Fruit fly (Drosophila melanogaster) whole organism, prepupa: ENCODE data around the gene CG10481.

Experiments used
- Blimp-1 ChIP-seq: fragments of 200-800 bp; sonication (Bioruptor generic); optimal IDR thresholded peaks from 3 replicates; lab custom pipeline; 2017; ENCODE audit warnings: missing biosample characterization, missing genetic modification characterization, mild to moderate bottlenecking, moderate library complexity, missing genetic modification reagents
- CG10631 ChIP-seq: fragments of 200-800 bp; sonication (Bioruptor generic); optimal IDR thresholded peaks from 2 replicates; lab custom pipeline; 2016; ENCODE audit warnings: missing biosample characterization, missing genetic modification characterization
- CG10669 ChIP-seq: fragments of 200-800 bp; sonication (Bioruptor generic); optimal IDR thresholded peaks from 3 replicates; lab custom pipeline; 2018; ENCODE audit warnings: missing biosample characterization, mild to moderate bottlenecking, missing genetic modification characterization, moderate library complexity
- CG11294 ChIP-seq: fragments of 200-800 bp; sonication (Bioruptor generic); IDR thresholded peaks from 2 replicates; pipeline ENCODE4 v1.3.6; 2022; ENCODE audit warnings: missing biosample characterization, missing genetic modification characterization
- CG11902 ChIP-seq: fragments of 200-800 bp; sonication (Bioruptor generic); optimal IDR thresholded peaks from 3 replicates; lab custom pipeline; 2016; ENCODE audit warnings: missing biosample characterization, missing genetic modification characterization
- CG15336 ChIP-seq: fragments of 200-800 bp; sonication (Bioruptor generic); IDR thresholded peaks from 2 replicates; pipeline ENCODE4 v1.3.6; 2022; ENCODE audit warnings: missing biosample characterization, missing genetic modification characterization
- CG31627 ChIP-seq: fragments of 200-800 bp; sonication (Bioruptor generic); optimal IDR thresholded peaks from 3 replicates; lab custom pipeline; 2016; ENCODE audit warnings: missing biosample characterization, missing genetic modification characterization
- CG3919 ChIP-seq: fragments of 200-800 bp; sonication (Bioruptor generic); optimal IDR thresholded peaks from 3 replicates; lab custom pipeline; 2016; ENCODE audit warnings: missing biosample characterization, missing genetic modification characterization
- CG4318 ChIP-seq: fragments of 200-800 bp; sonication (Bioruptor generic); optimal IDR thresholded peaks from 3 replicates; lab custom pipeline; 2017; ENCODE audit warnings: missing biosample characterization, mild to moderate bottlenecking, missing genetic modification characterization
- CG6163 ChIP-seq: fragments of 200-800 bp; sonication (Bioruptor generic); IDR thresholded peaks from 3 replicates; pipeline ENCODE4 v1.3.6; 2022; ENCODE audit warnings: missing biosample characterization, missing genetic modification characterization
- CG6276 ChIP-seq: fragments of 200-800 bp; sonication (Bioruptor generic); optimal IDR thresholded peaks from 2 replicates; lab custom pipeline; 2017; ENCODE audit warnings: missing biosample characterization, mild to moderate bottlenecking, missing genetic modification characterization
- CG6792 ChIP-seq: fragments of 200-800 bp; sonication (Bioruptor generic); optimal IDR thresholded peaks from 3 replicates; lab custom pipeline; 2016; ENCODE audit warnings: missing biosample characterization, missing genetic modification characterization
- CG6808 ChIP-seq: fragments of 200-800 bp; sonication (Bioruptor generic); optimal IDR thresholded peaks from 3 replicates; lab custom pipeline; 2017; ENCODE audit warnings: missing biosample characterization, missing genetic modification characterization, mild to moderate bottlenecking, moderate library complexity, missing genetic modification reagents
- CG6854 ChIP-seq: fragments of 200-800 bp; sonication (Bioruptor generic); optimal IDR thresholded peaks from 2 replicates; lab custom pipeline; 2017; ENCODE audit warnings: missing biosample characterization, mild to moderate bottlenecking, missing genetic modification characterization
- CG7368 ChIP-seq: fragments of 200-800 bp; sonication (Bioruptor generic); optimal IDR thresholded peaks from 3 replicates; lab custom pipeline; 2016; ENCODE audit warnings: missing biosample characterization, missing genetic modification characterization
- CG8119 ChIP-seq: fragments of 200-800 bp; sonication (Bioruptor generic); IDR thresholded peaks from 3 replicates; pipeline ENCODE4 v1.3.6; 2022; ENCODE audit warnings: missing biosample characterization, missing genetic modification characterization
- CG8319 ChIP-seq: fragments of 200-800 bp; sonication (Bioruptor generic); optimal IDR thresholded peaks from 3 replicates; lab custom pipeline; 2016; ENCODE audit warnings: missing biosample characterization, missing genetic modification characterization
- Eip75B ChIP-seq: fragments of 200-800 bp; sonication (Bioruptor generic); optimal IDR thresholded peaks from 3 replicates; lab custom pipeline; 2016; ENCODE audit warnings: missing biosample characterization, missing genetic modification characterization
- Eip78C ChIP-seq: fragments of 200-800 bp; sonication (Bioruptor generic); peaks from one replicate; lab custom pipeline; 2016; ENCODE audit warnings: missing biosample characterization, missing genetic modification characterization
- Eip93F ChIP-seq: fragments of 200-800 bp; sonication (Bioruptor generic); optimal IDR thresholded peaks from 2 replicates; lab custom pipeline; 2016; ENCODE audit warnings: missing biosample characterization, mild to moderate bottlenecking, missing genetic modification characterization
- Gug ChIP-seq: fragments of 200-800 bp; sonication (Bioruptor generic); IDR thresholded peaks from 2 replicates; pipeline ENCODE4 v1.3.6; 2022; ENCODE audit warnings: missing biosample characterization, missing genetic modification characterization
- Hr39 ChIP-seq: fragments of 200-800 bp; sonication (Bioruptor generic); optimal IDR thresholded peaks from 2 replicates; lab custom pipeline; 2016; ENCODE audit warnings: missing biosample characterization, missing genetic modification characterization
- Hr4 ChIP-seq: fragments of 200-800 bp; sonication (Bioruptor generic); optimal IDR thresholded peaks from 3 replicates; lab custom pipeline; 2016; ENCODE audit warnings: missing biosample characterization, missing genetic modification characterization
- OdsH ChIP-seq: fragments of 200-800 bp; sonication (Bioruptor generic); optimal IDR thresholded peaks from 3 replicates; lab custom pipeline; 2016; ENCODE audit warnings: missing biosample characterization, missing genetic modification characterization
- Smox ChIP-seq: fragments of 200-800 bp; sonication (Bioruptor generic); optimal IDR thresholded peaks from 3 replicates; lab custom pipeline; 2016; ENCODE audit warnings: missing biosample characterization, missing genetic modification characterization
- achi ChIP-seq: fragments of 200-800 bp; sonication (Bioruptor generic); optimal IDR thresholded peaks from 3 replicates; lab custom pipeline; 2016; ENCODE audit warnings: missing biosample characterization, missing genetic modification characterization
- cyc ChIP-seq: fragments of 200-800 bp; sonication (Bioruptor generic); optimal IDR thresholded peaks from 3 replicates; lab custom pipeline; 2016; ENCODE audit warnings: missing biosample characterization, missing genetic modification characterization
- dac ChIP-seq: fragments of 200-800 bp; sonication (Bioruptor generic); optimal IDR thresholded peaks from 2 replicates; lab custom pipeline; 2017; ENCODE audit warnings: missing biosample characterization, mild to moderate bottlenecking, missing genetic modification characterization
- eg ChIP-seq: fragments of 200-800 bp; sonication (Bioruptor generic); IDR thresholded peaks from 3 replicates; pipeline ENCODE4 v1.3.6; 2022; ENCODE audit warnings: missing biosample characterization, missing genetic modification characterization
- fd85E ChIP-seq: fragments of 200-800 bp; sonication (Bioruptor generic); optimal IDR thresholded peaks from 3 replicates; lab custom pipeline; 2016; ENCODE audit warnings: missing biosample characterization, missing genetic modification characterization
- pdm3 ChIP-seq: fragments of 200-800 bp; sonication (Bioruptor generic); optimal IDR thresholded peaks from 3 replicates; lab custom pipeline; 2016; ENCODE audit warnings: missing biosample characterization, missing genetic modification characterization
- salr ChIP-seq, 2 experiments: fragments of 200-800 bp; sonication (Bioruptor generic); optimal IDR thresholded peaks; 3 replicates each; lab custom pipeline; 2016 to 2018; ENCODE audit warnings: missing biosample characterization in 2 of 2, missing genetic modification characterization in 2 of 2, mild to moderate bottlenecking in 1 of 2
- spab ChIP-seq: fragments of 200-800 bp; sonication (Bioruptor generic); optimal IDR thresholded peaks from 2 replicates; lab custom pipeline; 2017; ENCODE audit warnings: missing biosample characterization, mild to moderate bottlenecking, missing genetic modification characterization, missing genetic modification reagents
- svp ChIP-seq: fragments of 200-800 bp; sonication (Bioruptor generic); peaks from one replicate; lab custom pipeline; 2016; ENCODE audit warnings: missing biosample characterization, missing genetic modification characterization
- vri ChIP-seq: fragments of 200-800 bp; sonication (Bioruptor generic); optimal IDR thresholded peaks from 3 replicates; lab custom pipeline; 2016; ENCODE audit warnings: missing biosample characterization, mild to moderate bottlenecking, missing genetic modification characterization

Gene CG10481

DNA sequence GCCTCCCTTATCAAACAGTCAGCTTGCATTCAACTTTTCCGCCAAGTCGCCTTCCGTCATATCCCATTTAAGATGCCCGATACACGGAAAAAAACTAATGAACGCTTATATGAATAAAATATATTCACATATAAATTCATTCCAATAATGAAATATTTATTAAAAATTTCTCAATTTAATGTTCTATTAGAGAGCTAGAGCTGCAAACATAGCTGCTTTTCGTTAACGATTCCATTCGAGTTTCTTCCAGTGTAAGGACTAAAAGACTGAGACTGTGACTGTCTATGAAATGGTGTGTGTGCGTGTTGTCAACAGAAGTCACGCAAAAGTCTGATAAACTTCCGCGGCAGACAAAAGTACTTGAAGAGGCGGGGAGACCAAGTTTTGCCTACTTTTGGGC is 37.8 kb upstream of the CG10481 start (continued):
- no peak for TF ChIP-seq achi
- TF ChIP-seq CG11294 (GFP tag; lab: Robert Waterston, UW), result no peak
- peak; percentile 5 for TF ChIP-seq spab (GFP tag; lab: Kevin White, UChicago)
- peak; percentile 21 for TF ChIP-seq pdm3 (GFP tag; lab: Kevin White, UChicago)
- no peak for TF ChIP-seq CG6808
- no peak for TF ChIP-seq eg
- no peak for TF ChIP-seq vri (GFP tag; lab: Kevin White, UChicago)
- TF ChIP-seq CG10631, result peak; percentile 11
- no peak for TF ChIP-seq CG6854 (GFP tag; lab: Kevin White, UChicago)
- TF ChIP-seq CG3919, result peak; percentile 25
- TF ChIP-seq CG6276, result no peak
- TF ChIP-seq CG8119 (GFP tag; lab: Robert Waterston, UW), result peak; percentile 22; the same call in 1 of the 3 replicates
- peak; percentile 26 for TF ChIP-seq svp (GFP tag; lab: Kevin White, UChicago)
- TF ChIP-seq cyc, result no peak
- TF ChIP-seq salr (GFP tag; optimal IDR thresholded peaks at IDR 0.05; lab: Kevin White, UChicago), result peak in 1 of 2 experiments; percentile 13

DNA sequence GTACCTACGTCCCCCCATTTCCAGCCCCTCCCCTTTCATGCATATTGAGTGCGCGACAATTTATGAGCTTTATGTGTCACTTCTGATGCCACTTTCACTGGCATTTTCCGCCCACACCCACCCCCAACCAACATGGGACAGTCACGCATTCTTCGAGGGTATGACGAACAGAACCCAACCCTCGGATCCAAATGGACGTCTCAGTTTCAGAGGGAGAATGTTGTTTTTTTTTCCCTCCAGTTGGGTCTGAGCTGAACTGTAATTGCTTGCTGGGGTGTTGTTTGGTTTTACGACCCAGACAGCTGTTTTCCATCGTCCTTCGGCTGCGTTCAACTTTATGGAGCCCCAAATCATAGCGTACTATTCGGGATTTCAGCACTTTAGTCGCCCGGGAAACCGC is 31.4 kb upstream of the CG10481 start:
- TF ChIP-seq salr (GFP tag; optimal IDR thresholded peaks at IDR 0.05; lab: Kevin White, UChicago) (no peak), CG6163 (no peak), Eip93F (GFP tag; lab: Kevin White, UChicago) (no peak), Smox (GFP tag; lab: Kevin White, UChicago) (no peak), Gug (GFP tag; lab: Robert Waterston, UW) (no peak), CG8319 (no peak), pdm3 (GFP tag; lab: Kevin White, UChicago) (no peak), Eip75B (GFP tag; lab: Kevin White, UChicago) (no peak), CG10631 (no peak), CG6276 (no peak), Hr4 (no peak), achi (no peak), OdsH (GFP tag; lab: Kevin White, UChicago) (no peak), dac (no peak), CG31627 (GFP tag; lab: Kevin White, UChicago) (no peak), CG3919 (no peak), Hr39 (GFP tag; lab: Kevin White, UChicago) (no peak), CG11902 (GFP tag; lab: Kevin White, UChicago) (no peak), svp (GFP tag; lab: Kevin White, UChicago) (no peak)

DNA sequence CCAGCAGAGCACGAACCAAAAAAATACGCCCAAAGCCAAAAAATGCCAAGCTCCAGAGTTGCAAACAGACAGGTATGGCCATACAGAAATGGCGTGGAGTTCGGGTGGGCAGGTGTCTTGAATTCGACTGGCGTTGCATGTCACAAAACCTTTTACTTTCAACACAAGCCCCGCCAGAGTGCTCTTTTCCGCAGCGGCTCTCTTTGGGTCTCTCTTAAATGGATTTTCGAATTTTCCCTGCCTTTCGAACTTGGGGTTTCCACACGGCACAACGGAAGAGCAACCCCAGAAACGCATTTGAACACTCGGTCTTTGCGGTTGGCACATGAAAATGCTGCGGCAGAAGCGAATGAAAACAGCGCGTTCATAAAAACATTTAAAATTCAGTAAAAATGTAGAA is 25.5 kb upstream of the CG10481 start:
- TF ChIP-seq salr (GFP tag; optimal IDR thresholded peaks at IDR 0.05; lab: Kevin White, UChicago) (no peak), fd85E (GFP tag; lab: Kevin White, UChicago) (no peak), CG8119 (GFP tag; lab: Robert Waterston, UW) (0 out of 3 replicates have a peak, but pooled peaks have one; percentile 15), Blimp-1 (GFP tag; lab: Kevin White, UChicago) (no peak), vri (GFP tag; lab: Kevin White, UChicago) (no peak), CG10669 (GFP tag; lab: Kevin White, UChicago) (no peak), Eip78C (GFP tag; lab: Kevin White, UChicago) (peak; percentile 59)

DNA sequence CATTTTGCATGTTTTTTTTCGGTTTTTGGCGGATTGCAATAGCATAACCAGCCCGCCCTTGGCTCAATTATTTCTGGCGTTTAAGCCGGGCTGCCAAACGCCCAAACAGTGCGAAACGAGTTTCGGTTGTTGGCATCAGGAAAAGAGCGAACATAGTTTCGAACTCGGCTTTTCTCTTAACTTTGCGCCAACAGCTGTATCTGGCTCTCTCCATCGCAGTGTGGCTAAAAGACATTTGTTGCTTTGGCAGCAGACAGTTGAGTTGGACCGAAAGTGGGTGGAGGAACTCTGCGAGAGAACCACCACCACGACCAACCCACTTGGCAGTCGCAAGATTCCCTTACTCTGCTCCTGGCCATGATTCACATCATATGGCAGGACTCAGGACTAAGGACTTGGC is 24.6 kb upstream of the CG10481 start:
- 0 out of 3 replicates have a peak, but pooled peaks have one; percentile 8 for TF ChIP-seq CG6163
- peak; percentile 39 for TF ChIP-seq Eip78C (GFP tag; lab: Kevin White, UChicago)
- no peak for TF ChIP-seq CG7368

DNA sequence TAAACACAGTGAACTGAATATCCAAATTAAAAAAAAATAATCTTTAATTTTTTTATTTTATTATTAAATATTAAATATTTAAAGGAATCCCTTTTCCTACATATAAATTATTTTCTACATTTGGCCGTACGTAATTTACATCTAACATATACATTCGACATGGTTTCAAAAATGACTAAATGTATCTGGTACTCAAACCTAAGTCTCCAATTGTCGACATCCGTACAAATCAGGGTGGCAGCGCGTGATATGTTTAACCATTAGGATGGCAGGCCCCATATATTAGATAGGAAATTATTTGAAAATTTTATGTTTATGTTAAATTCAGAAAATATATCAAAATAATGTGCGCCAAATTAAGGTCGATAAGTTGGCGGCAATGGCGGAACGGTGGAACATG is 22.8 kb upstream of the CG10481 start:
- no peak for TF ChIP-seq CG8319
- TF ChIP-seq svp (GFP tag; lab: Kevin White, UChicago), result peak; percentile 39
- TF ChIP-seq CG15336, result 0 out of 2 replicates have a peak, but pooled peaks have one; percentile 12

DNA sequence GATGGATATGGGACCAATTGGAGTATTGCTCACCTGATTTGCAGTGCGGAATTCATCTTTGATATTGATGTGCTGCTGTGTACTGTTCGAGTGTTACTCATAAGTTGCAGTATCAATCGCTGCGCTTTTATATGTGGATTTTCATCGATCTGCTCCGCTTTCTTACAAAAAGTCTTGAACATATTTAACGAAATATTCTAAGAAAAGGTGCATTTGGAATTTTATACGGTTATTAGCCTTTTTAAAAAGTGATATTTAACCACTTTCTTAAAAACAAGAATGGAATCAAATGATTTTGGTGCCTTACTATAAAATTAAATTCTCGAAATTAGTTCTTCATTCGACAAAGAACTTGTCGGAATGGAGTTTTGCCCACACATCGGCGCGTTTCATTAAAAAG is 21.1 kb upstream of the CG10481 start, which contains the start of gene TotE:
TSS of gene TotE (minus strand) at position 101 of the 400 bp plus-strand sequence.
- no peak for TF ChIP-seq cyc
- no peak for TF ChIP-seq CG6792 (GFP tag; lab: Kevin White, UChicago)
- TF ChIP-seq CG4318 (GFP tag; lab: Kevin White, UChicago), result no peak
